Worm (Caenorhabditis elegans) whole organism, early embryonic: ENCODE results near the gene C01G12.3.

Experiments used
- B0310.2 ChIP-seq: sonication (generic microtip); optimal IDR thresholded peaks from 2 replicates; lab custom pipeline; 2016; ENCODE audit warnings: mild to moderate bottlenecking, missing genetic modification characterization, missing compliant biosample characterization
- F13C5.2 ChIP-seq: sonication (generic microtip); optimal IDR thresholded peaks from 2 replicates; lab custom pipeline; 2017; ENCODE audit warnings: mild to moderate bottlenecking, missing genetic modification characterization, inconsistent platforms, missing compliant biosample characterization
- aly-1 ChIP-seq: sonication (generic microtip); optimal IDR thresholded peaks from 2 replicates; lab custom pipeline; 2016; ENCODE audit warnings: missing genetic modification characterization, missing compliant biosample characterization
- ama-1 ChIP-seq: fragments of 150-350 bp; optimal IDR thresholded peaks from 2 replicates; lab custom pipeline; 2014
- ceh-13 ChIP-seq: fragments of 200-800 bp; sonication (Bioruptor generic); optimal IDR thresholded peaks from 2 replicates; lab custom pipeline; 2018; ENCODE audit warnings: mild to moderate bottlenecking, missing genetic modification characterization, missing compliant biosample characterization
- ceh-36 ChIP-seq: sonication (generic microtip); optimal IDR thresholded peaks from 2 replicates; lab custom pipeline; 2016; ENCODE audit warnings: missing genetic modification characterization, inconsistent platforms, missing compliant biosample characterization
- ets-7 ChIP-seq: sonication (generic microtip); optimal IDR thresholded peaks from 2 replicates; lab custom pipeline; 2016; ENCODE audit warnings: missing genotype, missing genetic modification characterization, missing compliant biosample characterization
- flt-1 ChIP-seq: fragments of 200-800 bp; sonication (Bioruptor generic); IDR thresholded peaks from 2 replicates; pipeline ENCODE4 v1.3.6; 2022; ENCODE audit warnings: missing genetic modification characterization, missing compliant biosample characterization
- hmbx-1 ChIP-seq: sonication (generic microtip); optimal IDR thresholded peaks from 2 replicates; lab custom pipeline; 2016; ENCODE audit warnings: mild to moderate bottlenecking, missing genetic modification characterization, missing compliant biosample characterization
- hmg-4 ChIP-seq: fragments of 200-800 bp; sonication (Bioruptor generic); optimal IDR thresholded peaks from 2 replicates; lab custom pipeline; 2018; ENCODE audit warnings: mild to moderate bottlenecking, missing genetic modification characterization, missing compliant biosample characterization
- hnd-1 ChIP-seq: sonication (generic microtip); optimal IDR thresholded peaks from 2 replicates; lab custom pipeline; 2016; ENCODE audit warnings: missing genetic modification characterization, missing compliant biosample characterization
- pes-1 ChIP-seq: fragments of 200-800 bp; sonication (Bioruptor generic); IDR thresholded peaks from 2 replicates; pipeline ENCODE4 v1.3.6; 2022; ENCODE audit warnings: missing genetic modification reagents, missing genetic modification characterization, missing compliant biosample characterization
- scrt-1 ChIP-seq: fragments of 200-800 bp; sonication (Bioruptor generic); IDR thresholded peaks from 2 replicates; pipeline ENCODE4 v1.3.6; 2022; ENCODE audit warnings: missing genetic modification characterization, missing compliant biosample characterization
- sea-1 ChIP-seq: fragments of 200-800 bp; sonication (Bioruptor generic); conservative IDR thresholded peaks from 2 replicates; pipeline ENCODE4 v1.3.6; 2022; ENCODE audit warnings: missing genetic modification characterization, missing compliant biosample characterization
- tbx-11 ChIP-seq: fragments of 200-800 bp; sonication (Bioruptor generic); IDR thresholded peaks from 2 replicates; pipeline ENCODE4 v1.3.6; 2022; ENCODE audit warnings: missing genetic modification characterization, missing compliant biosample characterization
- tbx-37 ChIP-seq: fragments of 200-800 bp; sonication (Bioruptor generic); conservative IDR thresholded peaks from 2 replicates; pipeline ENCODE4 v1.3.6; 2022; ENCODE audit warnings: missing genetic modification reagents, missing genetic modification characterization, missing compliant biosample characterization
- tra-4 ChIP-seq: sonication (generic microtip); optimal IDR thresholded peaks from 2 replicates; lab custom pipeline; 2017; ENCODE audit warnings: missing genetic modification characterization, missing compliant biosample characterization

The C01G12.3 gene

DNA sequence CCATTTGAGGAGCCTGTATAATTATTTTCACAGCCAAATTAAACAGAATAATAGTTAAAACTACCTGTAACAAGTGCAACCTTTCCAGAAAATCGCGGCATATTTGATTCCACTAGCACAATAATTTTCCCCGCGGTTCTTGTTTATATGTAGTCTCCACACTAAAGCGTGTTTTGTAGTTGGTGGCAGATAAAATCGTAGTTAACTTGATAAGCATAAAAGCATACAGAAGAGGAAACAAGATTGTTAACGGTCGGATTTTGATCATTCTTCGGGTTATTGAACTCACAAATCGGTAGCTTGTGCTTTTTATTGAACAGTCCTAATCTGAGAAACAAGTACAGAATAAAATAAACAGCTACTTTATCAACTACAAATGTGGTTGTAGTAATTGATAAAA lies 5.3 kb upstream of the C01G12.3 start, which contains the start of gene C01G12.5:
Gene C01G12.5, minus strand, starts transcription at position 101 of the 400 bp plus-strand sequence.
- TF ChIP-seq aly-1 (tag; lab: Kevin White, UChicago): no peak
- TF ChIP-seq hmbx-1 (tag; lab: Kevin White, UChicago): no peak
- TF ChIP-seq hmg-4 (GFP tag; lab: Kevin White, UChicago): no peak
- no peak for TF ChIP-seq ceh-13 (GFP tag; lab: Kevin White, UChicago)
- no peak for TF ChIP-seq tbx-37 (GFP tag; lab: Robert Waterston, UW)
- no peak for TF ChIP-seq pes-1 (GFP tag; lab: Robert Waterston, UW)
- no peak for TF ChIP-seq sea-1 (GFP tag; lab: Robert Waterston, UW)
- no peak for TF ChIP-seq tbx-11
- no peak for TF ChIP-seq ceh-36 (tag; lab: Kevin White, UChicago)
- no peak for TF ChIP-seq ets-7 (tag; lab: Kevin White, UChicago)

DNA sequence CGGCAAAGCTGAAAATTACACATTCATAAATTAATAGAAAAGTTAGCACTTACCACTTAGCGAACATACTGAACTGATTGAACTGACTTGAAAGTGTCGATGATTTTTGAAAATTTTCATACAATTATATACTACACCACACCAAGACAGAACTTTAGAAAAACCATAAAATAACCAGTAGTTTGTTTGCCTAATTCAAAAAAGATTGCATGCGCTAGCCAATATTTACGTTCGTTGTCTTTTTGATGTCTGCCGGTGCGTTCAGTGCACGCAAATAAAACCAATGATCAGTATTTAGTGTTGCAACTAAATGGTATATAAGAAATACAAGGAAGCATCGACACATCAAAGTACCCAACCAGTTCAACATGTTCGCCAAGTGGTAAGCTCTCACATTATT lies 1.6 kb downstream of the C01G12.3 start, which contains the start of the genes nspb-8 and nspb-9:
Gene nspb-8, minus strand, starts transcription at position 101 of the 400 bp plus-strand sequence.
Gene nspb-9, plus strand, starts transcription at position 311 of the 400 bp plus-strand sequence.
- TF ChIP-seq hmbx-1 (tag; lab: Kevin White, UChicago) (no peak), ceh-36 (tag; lab: Kevin White, UChicago) (no peak), ets-7 (tag; lab: Kevin White, UChicago) (no peak), B0310.2 (tag; lab: Kevin White, UChicago) (no peak), pes-1 (GFP tag; lab: Robert Waterston, UW) (no peak), ama-1 (no peak), F13C5.2 (no peak), hnd-1 (no peak), aly-1 (tag; lab: Kevin White, UChicago) (no peak), ceh-13 (GFP tag; lab: Kevin White, UChicago) (no peak), flt-1 (GFP tag; lab: Robert Waterston, UW) (no peak), scrt-1 (no peak), sea-1 (GFP tag; lab: Robert Waterston, UW) (no peak), hmg-4 (GFP tag; lab: Kevin White, UChicago) (no peak), tbx-37 (GFP tag; lab: Robert Waterston, UW) (no peak)

DNA sequence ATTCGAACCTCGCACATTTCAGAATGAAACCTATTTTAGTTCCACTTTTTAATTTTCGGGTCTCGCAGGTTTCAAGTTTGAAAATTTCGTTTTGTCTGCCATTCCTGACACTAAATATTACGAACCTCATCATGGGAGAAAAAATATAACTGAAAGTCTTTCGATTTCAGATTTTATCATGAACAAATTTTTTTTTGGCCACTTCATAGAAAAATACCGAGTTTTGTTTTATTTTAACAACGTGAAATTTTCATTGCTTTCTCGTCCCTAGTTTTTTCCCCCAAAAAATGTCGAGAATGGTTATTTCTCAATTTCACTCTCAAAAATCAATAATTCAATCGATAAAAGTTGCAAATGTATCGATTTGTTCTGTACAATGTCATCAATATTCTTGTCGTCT lies 3.4 kb downstream of the C01G12.3 start, which contains the start of gene C01G12.9:
Gene C01G12.9, plus strand, starts transcription at position 301 of the 400 bp plus-strand sequence.
- no peak for TF ChIP-seq ets-7 (tag; lab: Kevin White, UChicago)
- no peak for TF ChIP-seq hmg-4 (GFP tag; lab: Kevin White, UChicago)
- TF ChIP-seq aly-1 (tag; lab: Kevin White, UChicago): no peak
- no peak for TF ChIP-seq B0310.2 (tag; lab: Kevin White, UChicago)
- TF ChIP-seq ceh-13 (GFP tag; lab: Kevin White, UChicago): no peak
- no peak for TF ChIP-seq hmbx-1 (tag; lab: Kevin White, UChicago)
- no peak for TF ChIP-seq flt-1 (GFP tag; lab: Robert Waterston, UW)
- TF ChIP-seq hnd-1: no peak
- no peak for TF ChIP-seq tra-4 (tag; lab: Kevin White, UChicago)
- no peak for TF ChIP-seq tbx-37 (GFP tag; lab: Robert Waterston, UW)
- no peak for TF ChIP-seq ceh-36 (tag; lab: Kevin White, UChicago)
- TF ChIP-seq tbx-11: no peak
- TF ChIP-seq scrt-1: no peak
- no peak for TF ChIP-seq sea-1 (GFP tag; lab: Robert Waterston, UW)
- TF ChIP-seq ama-1: no peak
- TF ChIP-seq pes-1 (GFP tag; lab: Robert Waterston, UW): no peak
- TF ChIP-seq F13C5.2: no peak

DNA sequence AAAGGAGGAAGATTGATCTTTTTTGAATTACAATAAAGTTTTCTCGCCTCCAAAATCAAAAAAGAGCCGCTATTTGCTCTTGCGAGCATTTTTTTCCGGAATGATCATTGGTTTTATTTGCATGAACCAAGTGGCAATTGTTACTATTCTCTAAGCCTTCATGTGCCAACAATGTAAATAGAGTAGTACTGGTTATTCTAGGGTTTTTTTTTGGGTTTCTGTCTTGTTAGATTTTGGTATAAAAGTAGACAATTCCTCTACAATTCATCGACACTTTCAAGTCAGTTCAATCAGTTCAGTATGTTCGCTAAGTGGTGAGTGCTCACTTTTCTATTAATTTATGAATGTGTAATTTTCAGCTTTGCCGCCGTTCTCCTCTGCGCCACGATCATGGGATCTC lies 4.1 kb downstream of the C01G12.3 start, which contains the start of gene nspb-7:
Gene nspb-7, plus strand, starts transcription at position 301 of the 400 bp plus-strand sequence.
- TF ChIP-seq ceh-36 (tag; lab: Kevin White, UChicago) (no peak), tbx-37 (GFP tag; lab: Robert Waterston, UW) (no peak), ceh-13 (GFP tag; lab: Kevin White, UChicago) (no peak), pes-1 (GFP tag; lab: Robert Waterston, UW) (no peak), ama-1 (no peak), hmbx-1 (tag; lab: Kevin White, UChicago) (no peak), sea-1 (GFP tag; lab: Robert Waterston, UW) (no peak), F13C5.2 (no peak), hmg-4 (GFP tag; lab: Kevin White, UChicago) (no peak), hnd-1 (no peak), scrt-1 (no peak), flt-1 (GFP tag; lab: Robert Waterston, UW) (no peak)

DNA sequence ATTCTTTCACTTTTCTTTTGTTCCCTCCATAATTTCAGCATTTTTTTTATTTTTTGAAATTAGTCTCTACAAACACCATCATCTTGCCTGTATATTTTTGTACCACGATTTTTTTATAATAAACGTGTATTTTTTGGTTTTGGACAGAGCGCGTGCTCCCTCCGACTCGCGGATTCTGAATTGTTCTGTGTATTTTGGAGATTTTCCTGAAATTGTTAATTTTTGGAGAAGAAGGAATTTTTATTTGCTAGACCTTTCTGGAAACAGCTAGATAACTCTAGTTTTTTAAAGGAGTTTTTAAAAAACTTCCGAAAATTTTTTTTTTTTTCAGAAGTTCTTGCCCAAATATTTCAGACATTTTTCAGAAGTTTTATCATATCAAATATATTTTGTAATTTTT lies 5.7 kb downstream of the C01G12.3 start, which contains the start of gene C01G12.13:
Gene C01G12.13, plus strand, starts transcription at position 301 of the 400 bp plus-strand sequence.
- TF ChIP-seq scrt-1: no peak
- no peak for TF ChIP-seq ceh-13 (GFP tag; lab: Kevin White, UChicago)
- TF ChIP-seq ama-1: no peak
- no peak for TF ChIP-seq tbx-11
- TF ChIP-seq hmbx-1 (tag; lab: Kevin White, UChicago): no peak
- TF ChIP-seq ceh-36 (tag; lab: Kevin White, UChicago): no peak
- TF ChIP-seq flt-1 (GFP tag; lab: Robert Waterston, UW): no peak
- TF ChIP-seq ets-7 (tag; lab: Kevin White, UChicago): no peak
- no peak for TF ChIP-seq tra-4 (tag; lab: Kevin White, UChicago)
- TF ChIP-seq pes-1 (GFP tag; lab: Robert Waterston, UW): no peak
- TF ChIP-seq aly-1 (tag; lab: Kevin White, UChicago): no peak
- TF ChIP-seq tbx-37 (GFP tag; lab: Robert Waterston, UW): no peak
- no peak for TF ChIP-seq hnd-1
- no peak for TF ChIP-seq B0310.2 (tag; lab: Kevin White, UChicago)
- TF ChIP-seq F13C5.2: no peak
- TF ChIP-seq hmg-4 (GFP tag; lab: Kevin White, UChicago): no peak
- TF ChIP-seq sea-1 (GFP tag; lab: Robert Waterston, UW): no peak

DNA sequence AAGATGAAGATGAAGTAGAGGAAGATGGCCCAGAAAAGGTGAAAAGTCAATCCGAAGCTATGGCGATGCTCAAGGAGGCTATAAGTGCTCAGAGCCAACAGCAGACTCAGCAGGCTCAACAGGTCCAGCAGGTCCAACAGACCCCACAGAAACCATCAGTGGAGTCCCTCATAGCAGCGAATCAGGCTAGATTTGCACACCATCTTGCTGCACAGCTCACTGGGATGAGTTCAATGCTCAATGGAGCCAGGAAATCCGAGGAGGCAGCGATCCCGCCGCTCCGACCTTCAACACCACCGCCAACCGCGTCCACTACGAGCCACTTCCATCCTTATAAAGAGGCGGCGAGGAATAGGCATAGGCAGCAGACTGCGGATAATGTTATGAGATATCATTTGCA lies 7.3 kb downstream of the C01G12.3 start:
- TF ChIP-seq ama-1 (no peak), B0310.2 (tag; lab: Kevin White, UChicago) (no peak), ceh-13 (GFP tag; lab: Kevin White, UChicago) (no peak), tbx-11 (no peak), aly-1 (tag; lab: Kevin White, UChicago) (no peak), hmbx-1 (tag; lab: Kevin White, UChicago) (no peak), ceh-36 (tag; lab: Kevin White, UChicago) (no peak), tbx-37 (GFP tag; lab: Robert Waterston, UW) (no peak)
